Worm (Caenorhabditis elegans): Measurements from ENCODE around the gene ttm-1.

The ttm-1 gene

DNA sequence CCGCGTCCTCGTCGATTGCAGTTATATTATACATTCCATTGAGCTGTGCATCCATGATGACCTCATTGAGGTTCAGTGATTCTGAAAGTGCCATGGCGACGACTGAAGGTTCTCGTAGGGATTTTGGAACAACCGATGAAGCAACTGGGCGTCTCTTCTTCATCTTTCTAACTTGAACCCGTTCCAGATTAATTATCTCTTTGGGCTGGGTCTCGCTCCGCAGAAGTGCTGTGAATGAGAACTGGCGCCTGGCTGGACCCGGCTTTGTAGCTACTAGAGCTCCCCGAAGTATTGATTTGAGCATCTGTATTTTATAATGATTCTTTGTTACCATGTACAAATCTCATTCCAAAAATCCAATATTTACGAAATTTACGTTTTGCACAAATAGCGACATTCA, 10.8 kb upstream of the ttm-1 start, which contains the start of gene ZK1010.2:
Gene ZK1010.2, minus strand, starts transcription at position 304 of the 400 bp plus-strand sequence.
- TF ChIP-seq lin-15B (tag; optimal IDR thresholded peaks at IDR 0.05) (no peak), lsy-12 (tag; optimal IDR thresholded peaks at IDR 0.05) (peak; percentile 16)

DNA sequence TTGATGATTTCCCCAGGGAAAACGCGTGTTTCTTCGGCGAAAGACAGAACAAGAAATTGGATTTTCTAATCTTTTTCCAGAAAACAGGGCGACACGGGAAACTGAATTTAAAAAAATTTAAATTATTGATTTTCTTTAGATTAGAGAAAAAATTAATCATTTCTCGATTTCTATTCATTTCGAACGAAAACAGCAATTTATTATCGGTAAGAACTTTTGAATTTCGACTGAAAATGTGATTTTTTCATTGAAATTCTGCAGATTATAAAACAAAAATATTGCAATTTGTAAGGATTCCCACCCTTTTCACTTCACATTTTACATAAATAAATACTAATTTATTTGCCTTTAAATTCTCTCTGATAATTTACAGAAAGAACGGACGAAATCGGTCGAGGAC, 5.6 kb upstream of the ttm-1 start, which contains the start of gene bckd-1A:
Gene bckd-1A, minus strand, starts transcription at position 101 of the 400 bp plus-strand sequence.
- TF ChIP-seq zag-1 (tag; optimal IDR thresholded peaks at IDR 0.05): no peak

DNA sequence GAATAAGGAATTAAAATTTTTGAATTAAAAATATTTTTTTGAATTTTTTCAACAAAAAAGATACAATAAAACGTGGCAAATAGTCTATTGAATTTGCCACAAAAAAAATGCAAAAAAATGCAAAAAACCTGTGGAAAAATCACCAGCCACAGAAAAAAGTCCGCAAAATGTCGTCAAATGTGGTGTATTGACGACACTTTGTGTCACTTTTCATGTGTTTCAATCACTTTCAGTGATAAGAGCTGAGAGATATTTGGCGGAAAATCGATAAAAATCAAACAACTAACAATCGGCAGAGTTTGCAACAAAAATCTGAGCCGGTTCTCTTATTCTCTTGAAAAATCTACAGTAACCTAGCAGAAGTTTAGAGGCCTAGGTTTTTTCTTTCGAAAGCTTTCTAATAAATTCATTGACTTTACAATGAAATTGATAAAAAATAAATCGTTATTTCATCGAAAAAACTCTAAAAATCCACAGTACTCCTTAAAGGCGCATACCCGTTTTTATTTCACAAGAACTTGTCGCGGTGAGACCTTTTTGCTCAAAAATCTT, 5.1 kb upstream of the ttm-1 start:
- no peak for TF ChIP-seq fkh-10 (GFP tag; optimal IDR thresholded peaks at IDR 0.05)
- TF ChIP-seq ceh-28 (tag; optimal IDR thresholded peaks at IDR 0.05): peak; percentile 63
- TF ChIP-seq hmg-11 (tag; optimal IDR thresholded peaks at IDR 0.05): peak; percentile 53
- no peak for TF ChIP-seq nhr-67 (tag; optimal IDR thresholded peaks at IDR 0.05)
- TF ChIP-seq pha-4 (tag; optimal IDR thresholded peaks at IDR 0.05): peak; percentile 57
- TF ChIP-seq nfya-1 (tag; optimal IDR thresholded peaks at IDR 0.05; ENCODE audit: insufficient read depth): peak; percentile 47
- TF ChIP-seq elt-2 (tag; optimal IDR thresholded peaks at IDR 0.05): peak; percentile 39
- TF ChIP-seq ztf-11 (tag; optimal IDR thresholded peaks at IDR 0.05): no peak
- no peak for TF ChIP-seq unc-62 (GFP tag; optimal IDR thresholded peaks at IDR 0.05)
- TF ChIP-seq lin-15B (tag; optimal IDR thresholded peaks at IDR 0.05): peak; percentile 39
- TF ChIP-seq fos-1 (tag; optimal IDR thresholded peaks at IDR 0.05): no peak
- peak; percentile 19 for TF ChIP-seq pqm-1 (tag; optimal IDR thresholded peaks at IDR 0.05)

DNA sequence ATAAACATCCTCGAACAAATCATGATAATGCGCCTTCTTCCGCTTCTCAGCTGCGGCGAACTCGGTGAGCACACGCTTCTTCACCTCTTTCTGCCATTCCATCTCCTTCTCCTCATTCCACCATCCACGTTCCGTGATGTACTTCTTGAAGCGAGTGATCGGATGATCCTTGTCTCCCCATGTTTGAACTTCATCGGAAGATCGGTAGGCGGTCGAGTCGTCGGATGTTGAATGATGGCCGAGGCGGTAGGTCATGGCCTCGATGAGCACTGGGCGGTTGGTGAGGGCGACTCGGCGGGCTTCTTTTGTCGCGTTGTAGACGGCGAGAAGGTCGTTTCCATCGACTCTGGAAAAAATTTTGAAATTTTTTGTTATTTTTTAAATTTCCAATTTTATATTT, 1.5 kb upstream of the ttm-1 start:
- TF ChIP-seq ZK546.5 (tag; optimal IDR thresholded peaks at IDR 0.05) (no peak), zag-1 (tag; optimal IDR thresholded peaks at IDR 0.05) (no peak), nhr-67 (tag; optimal IDR thresholded peaks at IDR 0.05) (no peak), skn-1 (tag; optimal IDR thresholded peaks at IDR 0.05) (no peak), lsy-12 (tag; optimal IDR thresholded peaks at IDR 0.05) (no peak), R02D3.7 (tag; optimal IDR thresholded peaks at IDR 0.05) (no peak), nhr-23 (tag; optimal IDR thresholded peaks at IDR 0.05) (no peak), nhr-76 (tag; optimal IDR thresholded peaks at IDR 0.05) (no peak), ama-1 (optimal IDR thresholded peaks at IDR 0.05) (no peak), unc-62 (GFP tag; optimal IDR thresholded peaks at IDR 0.05) (no peak), lin-39 (tag; optimal IDR thresholded peaks at IDR 0.05) (no peak), unc-39 (tag; optimal IDR thresholded peaks at IDR 0.05) (no peak), nhr-43 (tag; optimal IDR thresholded peaks at IDR 0.05; ENCODE audit: poor library complexity, severe bottlenecking) (no peak), mdl-1 (tag; optimal IDR thresholded peaks at IDR 0.05) (no peak), fkh-10 (GFP tag; optimal IDR thresholded peaks at IDR 0.05) (no peak), fkh-2 (tag; optimal IDR thresholded peaks at IDR 0.05) (no peak)

DNA sequence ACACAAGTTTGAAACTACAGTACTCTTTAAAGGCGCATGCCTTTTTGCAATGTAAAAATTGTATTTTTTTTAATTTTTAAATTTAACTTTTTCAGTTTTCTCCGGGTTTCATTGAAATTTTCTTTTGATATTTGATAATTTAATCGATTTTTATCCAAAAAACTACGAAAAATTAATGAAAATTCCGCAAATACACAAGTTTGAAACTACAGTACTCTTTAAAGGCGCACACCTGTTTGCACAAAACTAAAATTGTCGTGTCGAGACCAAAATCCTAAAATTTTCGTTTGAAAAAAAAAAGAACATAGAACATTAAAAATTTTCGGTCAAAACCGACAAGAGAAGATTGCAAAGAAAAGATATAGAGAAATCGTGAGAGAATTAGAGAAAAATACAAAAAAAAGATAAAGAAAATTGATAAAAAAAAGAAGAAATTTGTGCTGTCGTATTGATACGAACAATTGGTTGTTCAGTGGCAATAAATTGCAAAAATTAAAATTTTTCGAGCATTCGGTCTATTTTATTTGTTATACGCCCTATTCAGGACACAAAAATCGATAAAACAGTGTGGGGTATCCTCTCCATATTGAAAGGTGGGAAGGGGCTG, 745 bp upstream of the ttm-1 start:
- peak; percentile 28 for TF ChIP-seq pha-4 (tag; optimal IDR thresholded peaks at IDR 0.05)
- TF ChIP-seq elt-2 (tag; optimal IDR thresholded peaks at IDR 0.05): peak; percentile 82
- no peak for TF ChIP-seq nhr-23 (tag; optimal IDR thresholded peaks at IDR 0.05)
- no peak for TF ChIP-seq tbx-2 (tag; optimal IDR thresholded peaks at IDR 0.05)
- TF ChIP-seq ztf-11 (tag; optimal IDR thresholded peaks at IDR 0.05): no peak
- TF ChIP-seq zag-1 (tag; optimal IDR thresholded peaks at IDR 0.05): no peak
- peak; percentile 43 for TF ChIP-seq pqm-1 (tag; optimal IDR thresholded peaks at IDR 0.05)
- no peak for TF ChIP-seq nhr-25 (tag; optimal IDR thresholded peaks at IDR 0.05)
- no peak for TF ChIP-seq skn-1 (tag; optimal IDR thresholded peaks at IDR 0.05)
- no peak for TF ChIP-seq fkh-10 (GFP tag; optimal IDR thresholded peaks at IDR 0.05)
- no peak for TF ChIP-seq sea-2 (GFP tag; optimal IDR thresholded peaks at IDR 0.05)
- no peak for TF ChIP-seq ceh-28 (tag; optimal IDR thresholded peaks at IDR 0.05)
- TF ChIP-seq fkh-2 (tag; optimal IDR thresholded peaks at IDR 0.05): no peak
- no peak for TF ChIP-seq nfya-1 (tag; optimal IDR thresholded peaks at IDR 0.05; ENCODE audit: insufficient read depth)
- no peak for TF ChIP-seq nhr-43 (tag; optimal IDR thresholded peaks at IDR 0.05; ENCODE audit: poor library complexity, severe bottlenecking)
- TF ChIP-seq ztf-4 (tag; optimal IDR thresholded peaks at IDR 0.05): no peak
- TF ChIP-seq egl-27 (tag; optimal IDR thresholded peaks at IDR 0.05): no peak
- no peak for TF ChIP-seq snpc-4 (tag; optimal IDR thresholded peaks at IDR 0.05)
- TF ChIP-seq elt-1 (tag; optimal IDR thresholded peaks at IDR 0.05): no peak
- no peak for TF ChIP-seq fos-1 (tag; optimal IDR thresholded peaks at IDR 0.05)
- no peak for TF ChIP-seq lin-39 (tag; optimal IDR thresholded peaks at IDR 0.05)

Measured in whole organism, L3 larva.